Fruit fly (Drosophila melanogaster) ovary, adult (tissue): ENCODE data around the gene Alg9.
A peak's percentile ranks its signal among the peaks of the same experiment; 100 is the strongest.

Experiments
- CG17801 ChIP-seq: fragments of 200-800 bp; optimal IDR thresholded peaks from 2 replicates; lab custom pipeline; 2019; ENCODE audit warnings: missing biosample characterization, mild to moderate bottlenecking, missing genetic modification characterization, moderate library complexity; ENCODE audit not compliant: partially characterized antibody

Gene Alg9

DNA sequence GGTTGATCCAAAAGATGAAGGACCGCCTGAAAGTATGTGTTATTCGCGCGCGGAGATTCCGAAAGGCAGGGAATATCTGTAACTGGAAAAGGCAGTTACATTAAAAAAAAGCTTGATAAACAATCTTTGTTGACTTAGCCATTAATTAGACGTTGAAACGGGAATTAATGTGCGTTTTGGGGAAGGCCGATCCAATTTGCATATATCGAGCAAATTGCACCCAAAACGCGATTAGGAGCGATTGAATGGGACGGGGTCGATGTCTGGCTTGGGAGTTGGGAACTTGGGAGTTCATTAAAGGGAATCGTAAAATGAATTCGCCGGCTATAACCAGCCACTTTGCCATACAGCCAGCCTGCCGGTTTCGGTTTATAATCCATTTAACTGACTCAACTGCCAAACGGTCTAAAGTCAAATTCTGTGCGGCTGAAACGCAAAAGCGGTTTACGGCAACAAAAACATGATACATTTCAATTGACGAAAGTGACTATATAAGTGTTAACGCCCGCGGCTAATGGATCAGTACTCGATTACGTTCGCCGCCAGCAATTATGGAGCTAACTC is 20.2 kb downstream of the Alg9 start, which contains the start of gene CG11854:
CG11854 (plus strand) TSS at position 514 of the 564 bp plus-strand sequence.
- no peak for TF ChIP-seq CG17801

DNA sequence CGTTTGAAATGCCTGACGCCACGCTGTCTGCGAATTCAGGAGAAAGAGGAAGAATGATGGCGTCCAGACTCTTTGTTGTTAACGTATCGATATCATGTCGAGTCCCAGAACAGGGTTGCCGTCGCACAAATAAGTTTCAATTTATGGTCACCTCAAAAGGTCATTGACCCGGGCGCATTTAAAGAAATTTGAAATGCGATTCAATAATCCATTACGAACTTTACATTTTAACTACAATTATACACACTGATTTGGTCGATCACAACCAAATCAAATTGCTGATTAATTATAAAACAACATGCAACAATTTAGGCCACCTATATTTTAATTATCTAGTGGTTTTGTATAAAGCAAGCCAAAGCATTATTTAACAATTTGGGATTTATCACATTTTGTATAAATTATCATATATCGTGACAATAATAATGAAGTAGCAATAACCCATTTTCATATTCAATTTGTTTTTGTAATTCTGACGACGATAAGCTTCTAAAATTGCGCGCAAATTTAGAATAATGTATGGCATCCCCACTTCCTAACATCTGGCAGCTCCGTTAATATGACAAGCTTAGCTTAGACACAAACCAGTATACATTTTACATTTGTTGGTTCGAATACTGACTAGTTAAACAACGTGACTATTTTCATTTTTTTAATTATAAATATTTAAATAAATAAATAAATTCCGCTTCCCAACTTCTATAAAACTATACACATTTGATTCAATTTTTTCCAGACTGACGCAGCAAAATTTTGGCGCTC is 23.8 kb downstream of the Alg9 start, which contains the start of gene bam:
bam (minus strand) TSS at position 58 of the 762 bp plus-strand sequence.
- TF ChIP-seq CG17801: no peak

DNA sequence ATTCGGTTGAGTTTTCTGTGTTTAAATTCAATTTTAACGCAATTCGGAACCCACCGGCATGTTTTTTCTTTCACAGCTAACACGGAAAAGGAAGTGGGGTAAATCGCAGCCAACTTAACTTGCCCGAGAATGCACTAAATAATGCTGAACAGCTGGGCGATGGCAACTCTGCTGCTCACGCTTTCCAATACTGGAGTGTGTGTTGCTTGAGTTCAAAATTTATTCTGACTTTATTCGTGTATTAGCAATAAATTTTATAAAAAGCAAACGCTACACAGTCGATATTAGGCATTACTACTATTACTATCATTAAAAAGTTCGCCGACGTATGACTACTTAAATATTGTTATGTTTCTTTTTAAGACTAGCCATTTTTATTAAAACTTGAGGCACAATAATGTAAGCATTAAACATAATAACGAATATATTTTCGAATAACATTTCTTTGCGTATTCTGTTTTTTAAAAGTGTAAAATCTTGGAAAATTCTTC is 26.0 kb downstream of the Alg9 start, which contains the start of the genes RpS27 and Nup37:
RpS27 (minus strand) TSS at position 136 of the 491 bp plus-strand sequence.
Nup37 (plus strand) TSS at position 280 of the 491 bp plus-strand sequence.
- TF ChIP-seq CG17801: peak; percentile 89

DNA sequence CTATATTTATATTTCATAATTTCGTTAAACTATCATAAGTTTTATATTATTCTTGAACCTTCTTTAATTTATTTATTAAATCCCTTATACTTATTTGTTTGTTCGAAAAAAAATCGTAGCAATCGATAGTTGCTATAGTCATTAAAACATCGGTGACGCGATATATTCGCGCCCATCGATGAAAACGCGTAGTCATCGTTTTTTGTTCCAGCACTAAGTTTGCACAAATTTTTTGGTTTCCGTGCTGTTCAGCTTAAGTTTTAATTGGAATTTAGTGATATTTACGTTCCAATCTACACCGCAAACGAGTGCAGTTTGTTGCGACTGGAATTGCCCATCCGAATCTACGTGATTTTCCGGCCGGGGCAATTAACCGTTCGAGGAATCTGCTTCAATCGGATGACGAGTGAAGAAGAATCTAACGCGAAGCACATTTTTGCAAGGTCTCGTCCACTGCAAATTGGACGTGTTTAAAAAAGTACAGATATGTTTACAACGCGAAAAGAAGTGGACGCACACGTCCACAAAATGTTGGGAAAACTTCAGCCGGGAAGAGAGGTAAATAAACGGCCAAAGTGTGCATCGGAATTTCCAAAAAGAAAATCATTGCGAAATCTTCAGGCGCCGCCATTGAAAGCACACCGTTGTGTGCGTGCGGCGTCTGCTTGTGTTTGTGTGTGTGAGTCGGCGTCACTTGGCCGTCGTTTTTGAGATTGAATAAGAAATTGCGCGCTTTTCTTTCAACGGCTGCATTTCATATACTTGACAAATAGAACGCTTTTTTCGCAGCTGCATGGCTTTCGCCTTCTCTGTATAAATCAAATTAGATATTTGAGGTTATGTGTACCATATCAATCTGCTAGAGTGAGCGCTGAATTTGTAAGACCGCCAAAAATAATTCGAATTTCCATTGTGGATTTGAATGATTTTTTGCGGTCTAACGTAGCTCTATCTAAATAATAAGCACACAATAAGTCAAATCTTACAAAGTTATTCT is 28.1 kb downstream of the Alg9 start, which contains the start of gene Nup358:
Nup358 (plus strand) TSS at position 204 of the 997 bp plus-strand sequence.
- TF ChIP-seq CG17801: peak; percentile 66

DNA sequence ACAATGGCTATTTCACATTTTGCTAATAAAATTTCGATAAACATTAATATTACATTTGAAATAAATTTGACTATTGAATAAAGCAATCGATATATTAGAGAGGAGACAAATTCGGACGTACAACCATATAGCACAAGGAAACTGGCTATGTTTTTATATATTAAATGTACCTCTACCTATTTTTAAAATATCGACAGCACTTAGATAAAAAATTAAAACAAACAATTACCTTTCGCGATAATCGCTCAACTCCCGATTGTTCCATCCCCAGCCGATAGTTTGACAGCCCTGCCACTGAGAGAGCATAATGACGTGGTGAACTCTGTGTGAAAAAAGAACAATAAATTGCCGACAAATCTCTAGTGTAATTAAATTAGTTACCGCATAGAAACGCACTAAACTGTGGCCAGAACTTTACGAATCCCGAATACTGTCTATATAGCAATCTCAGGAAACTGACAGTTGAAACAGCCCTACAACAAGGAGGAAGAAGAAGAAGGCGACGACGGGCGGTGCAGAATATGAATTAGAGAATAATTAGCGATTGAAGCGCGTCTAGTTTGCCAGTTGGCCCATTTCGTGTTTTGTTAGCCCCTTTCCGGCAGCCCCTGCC is 37.3 kb downstream of the Alg9 start, which contains the start of gene CG11857:
CG11857 (plus strand) TSS at position 271 of the 613 bp plus-strand sequence.
- peak; percentile 97 for TF ChIP-seq CG17801

DNA sequence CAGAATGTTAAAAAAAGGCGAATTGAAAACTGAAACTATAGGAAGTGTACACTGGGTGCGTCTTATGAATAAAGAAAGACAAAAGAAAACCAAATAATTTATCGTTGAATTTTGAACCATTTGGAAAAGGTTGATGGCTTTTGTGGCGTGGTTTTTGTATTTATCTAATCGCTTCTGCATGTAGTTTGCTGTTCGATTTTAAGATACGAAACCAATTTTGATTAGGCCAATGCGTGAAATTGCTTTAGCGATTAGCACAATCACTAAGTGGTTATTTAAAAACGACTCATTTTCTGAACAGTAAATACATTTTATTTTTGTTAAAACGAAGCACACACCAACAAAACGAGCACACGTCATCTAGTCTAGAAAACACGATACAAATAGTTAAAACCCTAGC is 39.3 kb downstream of the Alg9 start:
- TF ChIP-seq CG17801: no peak

DNA sequence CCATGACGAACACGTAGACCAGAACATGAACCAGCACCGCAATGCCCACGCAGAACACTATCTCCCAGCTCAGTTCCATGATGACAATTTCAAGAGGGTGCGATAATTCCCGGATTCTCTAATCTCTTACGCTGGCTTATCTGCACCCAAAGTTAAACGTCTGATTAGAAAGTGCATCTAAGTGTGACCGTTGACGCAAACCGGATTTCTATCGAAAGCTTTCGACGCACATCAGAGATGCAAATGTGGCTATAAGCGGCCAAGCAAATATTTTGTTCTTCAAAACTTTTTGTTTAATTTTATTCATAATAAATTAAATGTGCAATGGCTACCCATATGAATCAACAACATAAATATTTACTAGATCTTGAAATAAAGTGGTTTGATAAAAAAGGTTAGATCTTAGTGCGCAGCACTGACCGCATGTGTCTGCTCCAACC is 41.0 kb downstream of the Alg9 start, which contains the start of the genes Kdsr and CG11858:
Kdsr (minus strand) TSS at position 177 of the 440 bp plus-strand sequence.
CG11858 (plus strand) TSS at position 420 of the 440 bp plus-strand sequence.
- TF ChIP-seq CG17801: peak; percentile 83

DNA sequence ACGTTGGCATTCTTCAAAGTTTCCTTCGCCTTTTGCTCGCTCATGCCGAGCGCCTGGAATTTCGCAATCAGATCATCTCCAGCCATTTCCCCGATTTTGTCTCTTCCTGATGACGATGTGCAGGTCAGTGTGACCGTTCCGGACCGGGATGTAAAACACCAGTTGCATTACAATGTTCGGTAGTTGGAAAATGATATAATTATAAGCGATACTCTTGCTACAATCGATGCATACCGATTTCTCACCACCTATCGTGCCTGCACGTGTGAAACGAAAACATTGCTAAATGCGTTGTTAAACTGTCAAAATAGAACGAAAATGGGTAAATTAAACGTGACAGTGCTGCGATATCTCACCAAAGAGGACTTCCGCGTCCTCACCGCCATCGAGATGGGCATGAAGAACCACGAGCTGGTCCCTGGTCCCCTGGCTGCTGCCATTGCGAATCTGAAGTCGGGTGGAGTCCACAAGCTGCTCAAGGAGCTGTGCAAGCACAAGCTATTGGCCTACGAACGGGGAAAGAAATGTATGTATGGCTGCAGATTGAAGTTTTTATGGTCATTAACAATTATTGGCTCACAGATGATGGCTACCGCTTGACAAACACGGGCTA is 44.3 kb downstream of the Alg9 start, which contains the start of the genes GlnRS and RIOK2:
GlnRS (minus strand) TSS at position 133 of the 613 bp plus-strand sequence.
RIOK2 (plus strand) TSS at position 256 of the 613 bp plus-strand sequence.
- TF ChIP-seq CG17801: peak; percentile 65

DNA sequence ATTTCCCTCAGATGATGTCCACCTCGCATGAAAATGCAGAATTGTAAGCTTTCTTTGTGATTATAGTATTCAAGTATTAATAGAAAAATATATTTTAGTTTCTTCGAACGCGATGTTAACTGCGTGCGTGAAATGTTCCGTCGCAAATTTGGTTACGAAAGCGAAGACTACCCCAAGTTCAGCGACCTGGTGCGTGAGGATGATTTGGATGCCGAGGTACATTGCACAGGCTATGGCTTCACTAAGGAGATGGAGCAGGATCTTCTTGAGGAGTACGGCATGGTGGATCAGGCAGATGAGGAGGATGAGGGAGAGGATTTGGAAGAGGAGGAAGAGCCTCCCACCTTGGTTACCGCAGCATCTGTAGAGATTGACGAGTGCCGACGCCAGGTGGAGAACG is 45.4 kb downstream of the Alg9 start:
- TF ChIP-seq CG17801: no peak

DNA sequence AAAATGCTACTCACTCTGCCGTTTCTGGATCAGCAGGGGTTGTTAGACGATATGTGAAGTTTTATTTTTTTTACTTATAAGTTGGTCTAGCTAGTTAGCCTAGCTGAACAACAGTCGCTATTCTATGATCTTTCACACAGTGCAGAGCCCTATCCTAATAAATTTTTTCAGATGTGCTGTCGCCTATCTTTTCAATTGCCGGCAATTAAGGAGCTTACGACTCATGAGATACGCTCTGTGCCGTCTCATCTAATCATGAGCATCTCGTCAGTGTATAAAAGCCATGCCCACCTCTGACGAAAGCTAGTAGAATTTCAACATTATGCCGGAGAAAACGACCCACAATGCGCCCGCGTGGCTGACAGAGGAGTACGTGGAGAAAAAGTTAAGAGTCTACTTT is 48.5 kb downstream of the Alg9 start, which contains the start of the genes CG11889 and CG11891:
CG11889 (plus strand) TSS at position 301 of the 400 bp plus-strand sequence.
CG11891 (plus strand) TSS at position 301 of the 400 bp plus-strand sequence.
- TF ChIP-seq CG17801: no peak

DNA sequence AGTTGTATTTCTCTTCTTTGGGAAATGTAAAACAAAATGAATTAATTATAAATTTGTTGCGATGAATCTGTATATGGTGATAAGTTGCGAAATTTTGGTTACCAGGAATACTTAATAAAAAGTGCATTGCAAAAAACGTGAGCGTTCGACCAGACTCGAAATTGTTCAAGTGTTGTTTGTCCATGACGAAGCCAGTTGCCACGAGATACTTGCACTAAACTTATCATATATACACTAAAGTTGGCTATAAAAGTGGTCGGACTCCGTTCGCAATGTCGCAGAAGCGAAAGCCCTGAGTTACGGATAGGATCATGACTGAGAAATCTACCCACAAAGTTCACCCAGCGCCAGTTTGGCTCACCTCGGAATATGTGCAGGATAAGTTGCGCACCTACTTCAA is 52.1 kb downstream of the Alg9 start, which contains the start of gene CG11878:
CG11878 (plus strand) TSS at position 301 of the 400 bp plus-strand sequence.
- no peak for TF ChIP-seq CG17801
